Worm (Caenorhabditis elegans) whole organism, L4 larva: ENCODE results near the gene ZC190.6.

ENCODE experiments used
- D1046.2 ChIP-seq: fragments of 200-800 bp; sonication (Bioruptor generic); IDR thresholded peaks from 2 replicates; pipeline ENCODE4 v1.3.6; 2022; ENCODE audit warnings: missing genetic modification characterization, missing compliant biosample characterization
- F44E2.7 ChIP-seq: fragments of 200-800 bp; sonication (Bioruptor generic); IDR thresholded peaks from 2 replicates; pipeline ENCODE4 v2.1.2; 2022; ENCODE audit warnings: missing genetic modification characterization, missing compliant biosample characterization
- T20F7.1 ChIP-seq: fragments of 200-800 bp; sonication (Bioruptor generic); optimal IDR thresholded peaks from 2 replicates; lab custom pipeline; 2018; ENCODE audit warnings: mild to moderate bottlenecking, missing genetic modification characterization, missing compliant biosample characterization
- Y48G9A.11 ChIP-seq: fragments of 200-800 bp; sonication (Bioruptor generic); IDR thresholded peaks from 2 replicates; pipeline ENCODE4 v1.3.6; 2022; ENCODE audit warnings: missing genetic modification reagents, missing genetic modification characterization, missing compliant biosample characterization
- aha-1 ChIP-seq: fragments of 150-350 bp; peaks from one replicate; lab custom pipeline; 2014; ENCODE audit warnings: missing biosample characterization, missing genetic modification characterization
- ama-1 ChIP-seq: fragments of 150-350 bp; optimal IDR thresholded peaks from 2 replicates; lab custom pipeline; 2014; ENCODE audit warnings: inconsistent platforms, mixed read lengths
- ceh-44 ChIP-seq: fragments of 200-800 bp; sonication (Bioruptor generic); IDR thresholded peaks from 2 replicates; pipeline ENCODE4 v1.3.6; 2022; ENCODE audit warnings: missing genetic modification reagents, missing genetic modification characterization, missing compliant biosample characterization
- ctbp-1 ChIP-seq: fragments of 200-800 bp; sonication (Bioruptor generic); IDR thresholded peaks from 2 replicates; pipeline ENCODE4 v1.3.6; 2022; ENCODE audit warnings: missing genetic modification reagents, missing genetic modification characterization, missing compliant biosample characterization
- daf-16 ChIP-seq, 3 experiments: sonication (generic microtip); optimal IDR thresholded peaks; 2 replicates each; lab custom pipeline; 2016 to 2017; ENCODE audit warnings: missing genetic modification characterization in 3 of 3, missing genetic modification reagents in 3 of 3, mild to moderate bottlenecking in 2 of 3, missing compliant biosample characterization in 2 of 3, missing biosample characterization in 1 of 3, moderate library complexity in 1 of 3
- dmd-8 ChIP-seq: fragments of 200-800 bp; sonication (Bioruptor generic); IDR thresholded peaks from 2 replicates; pipeline ENCODE4 v1.3.6; 2022; ENCODE audit warnings: missing genetic modification characterization, missing compliant biosample characterization
- dve-1 ChIP-seq: sonication (generic microtip); optimal IDR thresholded peaks from 2 replicates; lab custom pipeline; 2017; ENCODE audit warnings: antibody characterized with exemption, mild to moderate bottlenecking, missing genetic modification characterization, missing compliant biosample characterization; ENCODE audit not compliant: insufficient read depth
- fkh-10 ChIP-seq: fragments of 150-350 bp; optimal IDR thresholded peaks from 2 replicates; lab custom pipeline; 2014; ENCODE audit warnings: missing biosample characterization, missing genetic modification reagents, missing genetic modification characterization
- fos-1 ChIP-seq: fragments of 150-350 bp; optimal IDR thresholded peaks from 2 replicates; lab custom pipeline; 2014; ENCODE audit warnings: missing biosample characterization, missing genetic modification characterization
- hlh-11 ChIP-seq: fragments of 200-800 bp; sonication (Bioruptor generic); optimal IDR thresholded peaks from 2 replicates; lab custom pipeline; 2018; ENCODE audit warnings: mild to moderate bottlenecking, missing genetic modification characterization, missing compliant biosample characterization
- hlh-30 ChIP-seq: sonication (generic microtip); optimal IDR thresholded peaks from 2 replicates; lab custom pipeline; 2017; ENCODE audit warnings: antibody characterized with exemption, mild to moderate bottlenecking, missing genetic modification characterization, missing compliant biosample characterization; ENCODE audit not compliant: insufficient read depth
- lin-15B ChIP-seq: fragments of 150-350 bp; sonication (generic microtip); optimal IDR thresholded peaks from 3 replicates; lab custom pipeline; 2014; ENCODE audit warnings: missing biosample characterization, missing genetic modification characterization
- lin-39 ChIP-seq: fragments of 150-350 bp; optimal IDR thresholded peaks from 2 replicates; lab custom pipeline; 2014; ENCODE audit warnings: missing biosample characterization, missing genetic modification reagents, missing genetic modification characterization
- lsy-2 ChIP-seq, 2 experiments: fragments of 150-350 bp in 1 of 2; sonication (generic microtip) in 1 of 2; optimal IDR thresholded peaks; 2 replicates each; lab custom pipeline; 2014 to 2017; ENCODE audit warnings: missing biosample characterization in 2 of 2, missing genetic modification characterization in 2 of 2
- mdt-29 ChIP-seq: fragments of 200-800 bp; sonication (Bioruptor generic); IDR thresholded peaks from 2 replicates; pipeline ENCODE4 v1.3.6; 2022; ENCODE audit warnings: missing genetic modification reagents, missing genetic modification characterization, missing compliant biosample characterization
- mep-1 ChIP-seq: fragments of 150-350 bp; sonication (generic microtip); optimal IDR thresholded peaks from 3 replicates; lab custom pipeline; 2014; ENCODE audit warnings: missing biosample characterization, missing genetic modification characterization
- mxl-2 ChIP-seq: fragments of 200-800 bp; sonication (Bioruptor generic); conservative IDR thresholded peaks from 2 replicates; pipeline ENCODE4 v1.3.6; 2022; ENCODE audit warnings: missing genetic modification reagents, missing genetic modification characterization, missing compliant biosample characterization
- mxl-3 ChIP-seq: fragments of 200-800 bp; sonication (Bioruptor generic); optimal IDR thresholded peaks from 2 replicates; lab custom pipeline; 2018; ENCODE audit warnings: mild to moderate bottlenecking, missing genetic modification characterization, missing compliant biosample characterization
- nhr-10 ChIP-seq: fragments of 150-350 bp; optimal IDR thresholded peaks from 2 replicates; lab custom pipeline; 2014; ENCODE audit warnings: missing biosample characterization, missing genetic modification characterization
- nhr-11 ChIP-seq: fragments of 150-350 bp; optimal IDR thresholded peaks from 2 replicates; lab custom pipeline; 2014; ENCODE audit warnings: missing biosample characterization, missing genetic modification characterization
- nhr-25 ChIP-seq: sonication (generic microtip); optimal IDR thresholded peaks from 2 replicates; lab custom pipeline; 2017; ENCODE audit warnings: missing genetic modification characterization, mild to moderate bottlenecking, missing compliant biosample characterization, antibody characterized with exemption, moderate library complexity, borderline replicate concordance; ENCODE audit not compliant: insufficient read depth
- nhr-41 ChIP-seq: fragments of 200-800 bp; sonication (Bioruptor generic); IDR thresholded peaks from 2 replicates; pipeline ENCODE4 v1.3.6; 2022; ENCODE audit warnings: missing genetic modification reagents, missing genetic modification characterization, missing compliant biosample characterization
- nhr-42 ChIP-seq: fragments of 200-800 bp; sonication (Bioruptor generic); IDR thresholded peaks from 2 replicates; pipeline ENCODE4 v1.3.6; 2022; ENCODE audit warnings: missing genetic modification characterization, missing compliant biosample characterization
- nhr-76 ChIP-seq: fragments of 150-350 bp; optimal IDR thresholded peaks from 2 replicates; lab custom pipeline; 2014; ENCODE audit warnings: missing biosample characterization, missing genetic modification characterization
- nhr-77 ChIP-seq: fragments of 150-350 bp; optimal IDR thresholded peaks from 2 replicates; lab custom pipeline; 2014; ENCODE audit warnings: missing biosample characterization, missing genetic modification characterization
- rbr-2 ChIP-seq: sonication (generic microtip); optimal IDR thresholded peaks from 2 replicates; lab custom pipeline; 2016; ENCODE audit warnings: missing genotype, missing genetic modification characterization, missing compliant biosample characterization
- sdz-12 ChIP-seq: fragments of 200-800 bp; sonication (Bioruptor generic); optimal IDR thresholded peaks from 2 replicates; lab custom pipeline; 2018; ENCODE audit warnings: mild to moderate bottlenecking, missing genetic modification characterization, missing compliant biosample characterization
- set-16 ChIP-seq: fragments of 200-800 bp; sonication (Bioruptor generic); IDR thresholded peaks from 2 replicates; pipeline ENCODE4 v1.3.6; 2022; ENCODE audit warnings: missing genetic modification reagents, missing genetic modification characterization, missing compliant biosample characterization
- snpc-4 ChIP-seq: fragments of 150-350 bp; optimal IDR thresholded peaks from 2 replicates; lab custom pipeline; 2014; ENCODE audit warnings: missing biosample characterization, missing genetic modification characterization
- tra-1 ChIP-seq: fragments of 200-800 bp; sonication (Bioruptor generic); IDR thresholded peaks from 2 replicates; pipeline ENCODE4 v1.3.6; 2022; ENCODE audit warnings: missing genetic modification reagents, missing genetic modification characterization, missing compliant biosample characterization
- unc-62 ChIP-seq, 3 experiments: fragments of 150-350 bp in 1 of 3; sonication (generic microtip); optimal IDR thresholded peaks in 2 of 3; peaks in 1 of 3; 1 replicate in 1 of 3; 2 replicates in 2 of 3; lab custom pipeline; 2014 to 2017; ENCODE audit warnings: missing biosample characterization in 3 of 3, missing genetic modification characterization in 3 of 3, missing genetic modification reagents in 3 of 3, missing genotype in 1 of 3
- zag-1 ChIP-seq: fragments of 150-350 bp; optimal IDR thresholded peaks from 2 replicates; lab custom pipeline; 2014; ENCODE audit warnings: missing biosample characterization, missing genetic modification characterization
- zip-2 ChIP-seq: fragments of 150-350 bp; optimal IDR thresholded peaks from 2 replicates; lab custom pipeline; 2014; ENCODE audit warnings: missing biosample characterization, missing genetic modification characterization

ZC190.6 gene

ce11 chrV:8673498-8673897 is 3.6 kb downstream of the ZC190.6 start, which contains the start of gene ZC190.5:
Gene ZC190.5 (minus strand): TSS chrV:8673598.
- TF ChIP-seq aha-1 (tag; lab: Kevin White, UChicago): peak; percentile 37
- TF ChIP-seq D1046.2 (GFP tag; lab: Robert Waterston, UW): no peak

ce11 chrV:8671568-8672123 is 5.4 kb downstream of the ZC190.6 start:
- TF ChIP-seq fkh-10 (GFP tag; lab: Kevin White, UChicago): no peak
- no peak for TF ChIP-seq mxl-2 (GFP tag; lab: Robert Waterston, UW)
- TF ChIP-seq nhr-10 (tag; lab: Kevin White, UChicago): peak; percentile 44
- TF ChIP-seq zip-2: no peak
- TF ChIP-seq nhr-77 (tag; lab: Kevin White, UChicago): peak; percentile 14
- peak; percentile 52 for TF ChIP-seq aha-1 (tag; lab: Kevin White, UChicago)
- peak in 1 of 2 experiments; percentile 32 for TF ChIP-seq unc-62 (GFP tag; optimal IDR thresholded peaks at IDR 0.05 in 1 of 2; lab: Kevin White, UChicago)
- no peak for TF ChIP-seq unc-62 (tag; optimal IDR thresholded peaks at IDR 0.05; lab: Kevin White, UChicago)

ce11 chrV:8670759-8671158 is 6.3 kb downstream of the ZC190.6 start:
- TF ChIP-seq aha-1 (tag; lab: Kevin White, UChicago): peak; percentile 95
- no peak for TF ChIP-seq F44E2.7 (GFP tag; lab: Robert Waterston, UW)
- TF ChIP-seq, all 104 proteins: peak for 1

- no peak for TF ChIP-seq tra-1 (GFP tag; lab: Robert Waterston, UW)
- no peak for TF ChIP-seq zag-1 (tag; lab: Kevin White, UChicago)
- no peak for TF ChIP-seq T20F7.1 (GFP tag; lab: Kevin White, UChicago)
- TF ChIP-seq unc-62 (GFP tag; optimal IDR thresholded peaks at IDR 0.05 in 1 of 2; lab: Kevin White, UChicago): peak in 1 of 2 experiments; percentile 28
- no peak for TF ChIP-seq unc-62 (tag; optimal IDR thresholded peaks at IDR 0.05; lab: Kevin White, UChicago)
- no peak for TF ChIP-seq mep-1 (tag; lab: Kevin White, UChicago)
Observed at ce11 chrV:8668224-8668623, 8.9 kb downstream of the ZC190.6 start.

- TF ChIP-seq dmd-8 (GFP tag; lab: Robert Waterston, UW) (no peak), nhr-76 (tag; lab: Kevin White, UChicago) (no peak), ctbp-1 (GFP tag; lab: Robert Waterston, UW) (no peak), nhr-11 (tag; lab: Kevin White, UChicago) (peak; percentile 10), mdt-29 (no peak), unc-62 (GFP tag; optimal IDR thresholded peaks at IDR 0.05 in 1 of 2; lab: Kevin White, UChicago) (peak in 1 of 2 experiments; percentile 67), unc-62 (tag; optimal IDR thresholded peaks at IDR 0.05; lab: Kevin White, UChicago) (no peak), sdz-12 (GFP tag; lab: Kevin White, UChicago) (no peak), ceh-44 (no peak), Y48G9A.11 (GFP tag; lab: Robert Waterston, UW) (no peak), nhr-42 (no peak), lsy-2 (tag; optimal IDR thresholded peaks at IDR 0.05; lab: Kevin White, UChicago) (no peak), nhr-41 (GFP tag; lab: Robert Waterston, UW) (no peak), mxl-3 (GFP tag; lab: Kevin White, UChicago) (peak; percentile 0), rbr-2 (no peak), snpc-4 (tag; lab: Kevin White, UChicago) (no peak), aha-1 (tag; lab: Kevin White, UChicago) (peak; percentile 22), daf-16 (GFP tag; optimal IDR thresholded peaks at IDR 0.05; lab: Kevin White, UChicago) (peak in 1 of 2 experiments; percentile 39), daf-16 (tag; optimal IDR thresholded peaks at IDR 0.05; lab: Kevin White, UChicago) (no peak), ama-1 (lab: Kevin White, UChicago) (no peak), fkh-10 (GFP tag; lab: Kevin White, UChicago) (no peak), hlh-11 (tag; lab: Kevin White, UChicago) (peak; percentile 38), lin-15B (no peak), zag-1 (tag; lab: Kevin White, UChicago) (no peak), dve-1 (no peak), hlh-30 (tag; lab: Kevin White, UChicago) (peak; percentile 34), mxl-2 (GFP tag; lab: Robert Waterston, UW) (no peak), fos-1 (tag; lab: Kevin White, UChicago) (no peak), nhr-25 (tag; lab: Kevin White, UChicago) (no peak), set-16 (GFP tag; lab: Robert Waterston, UW) (no peak; the same call in 1 of the 2 replicates), lin-39 (no peak)
Observed at ce11 chrV:8667230-8668021, 9.7 kb downstream of the ZC190.6 start.
